Fruit fly (Drosophila melanogaster) whole organism, embryonic: ENCODE measurements around the gene Oatp74D.

ENCODE experiments used
- ATbp ChIP-seq: fragments of 200-800 bp; sonication (Bioruptor generic); optimal IDR thresholded peaks from 2 replicates; lab custom pipeline; 2017; ENCODE audit warnings: missing biosample characterization, mild to moderate bottlenecking, missing genetic modification characterization, missing genetic modification reagents
- CG10431 ChIP-seq: fragments of 200-800 bp; sonication (Bioruptor generic); optimal IDR thresholded peaks from 3 replicates; lab custom pipeline; 2018; ENCODE audit warnings: missing biosample characterization, mild to moderate bottlenecking, missing genetic modification characterization
- CG10462 ChIP-seq: fragments of 200-800 bp; sonication (Bioruptor generic); optimal IDR thresholded peaks from 2 replicates; lab custom pipeline; 2016; ENCODE audit warnings: missing biosample characterization, missing genetic modification characterization
- CG11398 ChIP-seq: fragments of 200-800 bp; sonication (Bioruptor generic); optimal IDR thresholded peaks from 2 replicates; lab custom pipeline; 2016; ENCODE audit warnings: missing biosample characterization, missing genetic modification characterization
- CG12769 ChIP-seq: fragments of 200-800 bp; sonication (Bioruptor generic); optimal IDR thresholded peaks from 2 replicates; lab custom pipeline; 2019; ENCODE audit warnings: missing biosample characterization, mild to moderate bottlenecking, missing genetic modification characterization, moderate library complexity
- CG14710 ChIP-seq: fragments of 200-800 bp; sonication (Bioruptor generic); optimal IDR thresholded peaks from 3 replicates; lab custom pipeline; 2019; ENCODE audit warnings: missing biosample characterization, mild to moderate bottlenecking, missing genetic modification characterization, moderate library complexity
- CG1603 ChIP-seq: fragments of 200-800 bp; sonication (Bioruptor generic); optimal IDR thresholded peaks from 2 replicates; lab custom pipeline; 2019; ENCODE audit warnings: missing biosample characterization, mild to moderate bottlenecking, missing genetic modification characterization, moderate library complexity
- CG1647 ChIP-seq: fragments of 200-800 bp; sonication (Bioruptor generic); optimal IDR thresholded peaks from 3 replicates; lab custom pipeline; 2016; ENCODE audit warnings: missing biosample characterization, missing genetic modification characterization
- CG16813 ChIP-seq: fragments of 200-800 bp; sonication (Bioruptor generic); IDR thresholded peaks from 3 replicates; pipeline ENCODE4 v1.3.6; 2022; ENCODE audit warnings: missing biosample characterization, missing genetic modification characterization; ENCODE audit not compliant: partially characterized antibody
- CG17359 ChIP-seq: fragments of 200-800 bp; sonication (Bioruptor generic); optimal IDR thresholded peaks from 3 replicates; lab custom pipeline; 2018; ENCODE audit warnings: missing biosample characterization, mild to moderate bottlenecking, missing genetic modification characterization, moderate library complexity
- CG18619 ChIP-seq: fragments of 200-800 bp; sonication (Bioruptor generic); optimal IDR thresholded peaks from 3 replicates; lab custom pipeline; 2017; ENCODE audit warnings: missing biosample characterization, mild to moderate bottlenecking, missing genetic modification characterization
- CG32772 ChIP-seq: fragments of 200-800 bp; sonication (Bioruptor generic); IDR thresholded peaks from 2 replicates; pipeline ENCODE4 v1.3.6; 2022; ENCODE audit warnings: missing biosample characterization, missing genetic modification characterization
- CG34224 ChIP-seq: fragments of 200-800 bp; sonication (Bioruptor generic); IDR thresholded peaks from 3 replicates; pipeline ENCODE4 v1.3.6; 2022; ENCODE audit warnings: missing biosample characterization, missing genetic modification characterization; ENCODE audit not compliant: partially characterized antibody
- CG42726 ChIP-seq: fragments of 200-800 bp; sonication (Bioruptor generic); IDR thresholded peaks from 2 replicates; pipeline ENCODE4 v1.3.6; 2022; ENCODE audit warnings: missing biosample characterization, missing genetic modification characterization; ENCODE audit not compliant: partially characterized antibody
- CG4328 ChIP-seq: fragments of 200-800 bp; sonication (Bioruptor generic); optimal IDR thresholded peaks from 3 replicates; lab custom pipeline; 2017; ENCODE audit warnings: missing biosample characterization, missing genetic modification reagents, missing genetic modification characterization
- CG5245 ChIP-seq: fragments of 200-800 bp; sonication (Bioruptor generic); optimal IDR thresholded peaks from 3 replicates; lab custom pipeline; 2016; ENCODE audit warnings: missing biosample characterization, missing genetic modification characterization
- CG7556 ChIP-seq: fragments of 200-800 bp; sonication (Bioruptor generic); optimal IDR thresholded peaks from 2 replicates; lab custom pipeline; 2017; ENCODE audit warnings: missing biosample characterization, mild to moderate bottlenecking, missing genetic modification characterization
- D19B ChIP-seq: fragments of 200-800 bp; sonication (Bioruptor generic); optimal IDR thresholded peaks from 2 replicates; lab custom pipeline; 2017; ENCODE audit warnings: missing biosample characterization, mild to moderate bottlenecking, missing genetic modification characterization
- Dek ChIP-seq: fragments of 200-800 bp; sonication (Bioruptor generic); optimal IDR thresholded peaks from 3 replicates; lab custom pipeline; 2019; ENCODE audit warnings: missing biosample characterization, mild to moderate bottlenecking, missing genetic modification characterization, moderate library complexity
- Dref ChIP-seq: fragments of 200-800 bp; sonication (Bioruptor generic); IDR thresholded peaks from 2 replicates; pipeline ENCODE4 v1.3.6; 2022; ENCODE audit warnings: missing biosample characterization, missing genetic modification characterization
- Gug ChIP-seq: fragments of 200-800 bp; sonication (Bioruptor generic); IDR thresholded peaks from 4 replicates; pipeline ENCODE4 v1.3.6; 2022; ENCODE audit warnings: missing biosample characterization, missing genetic modification characterization
- H2.0 ChIP-seq: fragments of 200-800 bp; sonication (Bioruptor generic); IDR thresholded peaks from 2 replicates; pipeline ENCODE4 v1.3.6; 2022; ENCODE audit warnings: missing biosample characterization, missing genetic modification characterization
- Hey ChIP-seq: fragments of 200-800 bp; sonication (Bioruptor generic); optimal IDR thresholded peaks from 3 replicates; lab custom pipeline; 2018; ENCODE audit warnings: missing biosample characterization, mild to moderate bottlenecking, missing genetic modification characterization
- Jarid2 ChIP-seq: fragments of 200-800 bp; sonication (Bioruptor generic); optimal IDR thresholded peaks from 3 replicates; lab custom pipeline; 2017; ENCODE audit warnings: mild to moderate bottlenecking, missing biosample characterization, missing genetic modification reagents, missing genetic modification characterization
- Meics ChIP-seq: fragments of 200-800 bp; sonication (Bioruptor generic); optimal IDR thresholded peaks from 2 replicates; lab custom pipeline; 2017; ENCODE audit warnings: missing biosample characterization, mild to moderate bottlenecking, missing genetic modification characterization
- Nf-YC ChIP-seq: fragments of 200-800 bp; optimal IDR thresholded peaks from 3 replicates; lab custom pipeline; 2019; ENCODE audit warnings: missing biosample characterization, mild to moderate bottlenecking, missing genetic modification characterization, moderate library complexity
- Opbp ChIP-seq: fragments of 200-800 bp; sonication (Bioruptor generic); IDR thresholded peaks from 3 replicates; pipeline ENCODE4 v1.3.6; 2022; ENCODE audit warnings: missing biosample characterization, missing genetic modification characterization; ENCODE audit not compliant: partially characterized antibody
- Scr ChIP-seq: fragments of 200-800 bp; sonication (Bioruptor generic); IDR thresholded peaks from 2 replicates; pipeline ENCODE4 v1.3.6; 2022; ENCODE audit warnings: missing biosample characterization, missing genetic modification characterization; ENCODE audit not compliant: partially characterized antibody
- Six4 ChIP-seq: fragments of 200-800 bp; sonication (Bioruptor generic); optimal IDR thresholded peaks from 2 replicates; lab custom pipeline; 2016; ENCODE audit warnings: missing biosample characterization, missing genetic modification characterization
- al ChIP-seq: fragments of 200-800 bp; sonication (Bioruptor generic); IDR thresholded peaks from 2 replicates; pipeline ENCODE4 v1.3.6; 2022; ENCODE audit warnings: missing biosample characterization, missing genetic modification characterization
- bigmax ChIP-seq: fragments of 200-800 bp; sonication (Bioruptor generic); optimal IDR thresholded peaks from 2 replicates; lab custom pipeline; 2018; ENCODE audit warnings: missing biosample characterization, mild to moderate bottlenecking, missing genetic modification characterization
- bsh ChIP-seq, 2 experiments: fragments of 200-800 bp; sonication (Bioruptor generic); optimal IDR thresholded peaks; 2 replicates each; lab custom pipeline; 2017 to 2018; ENCODE audit warnings: mild to moderate bottlenecking in 2 of 2, missing biosample characterization in 2 of 2, missing genetic modification characterization in 2 of 2, moderate library complexity in 1 of 2
- cato ChIP-seq: fragments of 200-800 bp; sonication (Bioruptor generic); optimal IDR thresholded peaks from 2 replicates; lab custom pipeline; 2016; ENCODE audit warnings: missing biosample characterization, missing genetic modification characterization, borderline replicate concordance
- danr ChIP-seq: fragments of 200-800 bp; sonication (Bioruptor generic); IDR thresholded peaks from 2 replicates; pipeline ENCODE4 v1.3.6; 2022; ENCODE audit warnings: missing biosample characterization, missing genetic modification characterization
- fu2 ChIP-seq: fragments of 200-800 bp; sonication (Bioruptor generic); optimal IDR thresholded peaks from 2 replicates; lab custom pipeline; 2016; ENCODE audit warnings: missing biosample characterization, missing genetic modification characterization
- gcm ChIP-seq: fragments of 200-800 bp; sonication (Bioruptor generic); optimal IDR thresholded peaks from 2 replicates; lab custom pipeline; 2019; ENCODE audit warnings: missing biosample characterization, mild to moderate bottlenecking, missing genetic modification characterization, moderate library complexity
- gro ChIP-seq: fragments of 200-800 bp; sonication (Bioruptor generic); optimal IDR thresholded peaks from 2 replicates; lab custom pipeline; 2016; ENCODE audit warnings: missing biosample characterization, missing genetic modification characterization
- kni ChIP-seq: fragments of 200-800 bp; sonication (Bioruptor generic); optimal IDR thresholded peaks from 3 replicates; lab custom pipeline; 2017; ENCODE audit warnings: mild to moderate bottlenecking, missing biosample characterization, missing genetic modification reagents, missing genetic modification characterization
- lilli ChIP-seq: fragments of 200-800 bp; sonication (Bioruptor generic); optimal IDR thresholded peaks from 3 replicates; lab custom pipeline; 2016; ENCODE audit warnings: missing biosample characterization, missing genetic modification characterization
- lola ChIP-seq, 3 experiments: fragments of >200 bp in 2 of 3; fragments of 200-800 bp in 1 of 3; sonication (Bioruptor generic) in 1 of 3; optimal IDR thresholded peaks; 2 replicates each; lab custom pipeline; 2017 to 2019; ENCODE audit warnings: missing biosample characterization in 3 of 3, missing genetic modification characterization in 3 of 3, mild to moderate bottlenecking in 1 of 3, moderate library complexity in 1 of 3
- mam ChIP-seq: fragments of 200-800 bp; sonication (Bioruptor generic); optimal IDR thresholded peaks from 3 replicates; lab custom pipeline; 2016; ENCODE audit warnings: missing biosample characterization, missing genetic modification characterization
- nerfin-1 ChIP-seq: fragments of 200-800 bp; sonication (Bioruptor generic); optimal IDR thresholded peaks from 3 replicates; lab custom pipeline; 2019; ENCODE audit warnings: missing biosample characterization, mild to moderate bottlenecking, missing genetic modification characterization, moderate library complexity
- pnt ChIP-seq: fragments of 200-800 bp; sonication (Bioruptor generic); optimal IDR thresholded peaks from 3 replicates; lab custom pipeline; 2016; ENCODE audit warnings: missing biosample characterization, missing genetic modification characterization
- pzg ChIP-seq: fragments of 200-800 bp; sonication (Bioruptor generic); optimal IDR thresholded peaks from 3 replicates; lab custom pipeline; 2018; ENCODE audit warnings: missing biosample characterization, mild to moderate bottlenecking, missing genetic modification characterization, moderate library complexity
- sens ChIP-seq: fragments of 200-800 bp; sonication (Bioruptor generic); peaks from one replicate; lab custom pipeline; 2016; ENCODE audit warnings: missing biosample characterization, missing genetic modification characterization
- tin ChIP-seq: fragments of 200-800 bp; sonication (Bioruptor generic); optimal IDR thresholded peaks from 3 replicates; lab custom pipeline; 2016; ENCODE audit warnings: missing biosample characterization, missing genetic modification characterization
- trem ChIP-seq: fragments of 200-800 bp; optimal IDR thresholded peaks from 3 replicates; lab custom pipeline; 2019; ENCODE audit warnings: missing biosample characterization, mild to moderate bottlenecking, missing genetic modification characterization, moderate library complexity
- ttk ChIP-seq: fragments of 200-800 bp; sonication (Bioruptor generic); IDR thresholded peaks from 2 replicates; pipeline ENCODE4 v2.1.2; 2022; ENCODE audit warnings: missing biosample characterization, missing genetic modification characterization
- tx ChIP-seq: fragments of 200-800 bp; sonication (Bioruptor generic); optimal IDR thresholded peaks from 2 replicates; lab custom pipeline; 2016; ENCODE audit warnings: missing biosample characterization, missing genetic modification characterization

The Oatp74D gene

DNA sequence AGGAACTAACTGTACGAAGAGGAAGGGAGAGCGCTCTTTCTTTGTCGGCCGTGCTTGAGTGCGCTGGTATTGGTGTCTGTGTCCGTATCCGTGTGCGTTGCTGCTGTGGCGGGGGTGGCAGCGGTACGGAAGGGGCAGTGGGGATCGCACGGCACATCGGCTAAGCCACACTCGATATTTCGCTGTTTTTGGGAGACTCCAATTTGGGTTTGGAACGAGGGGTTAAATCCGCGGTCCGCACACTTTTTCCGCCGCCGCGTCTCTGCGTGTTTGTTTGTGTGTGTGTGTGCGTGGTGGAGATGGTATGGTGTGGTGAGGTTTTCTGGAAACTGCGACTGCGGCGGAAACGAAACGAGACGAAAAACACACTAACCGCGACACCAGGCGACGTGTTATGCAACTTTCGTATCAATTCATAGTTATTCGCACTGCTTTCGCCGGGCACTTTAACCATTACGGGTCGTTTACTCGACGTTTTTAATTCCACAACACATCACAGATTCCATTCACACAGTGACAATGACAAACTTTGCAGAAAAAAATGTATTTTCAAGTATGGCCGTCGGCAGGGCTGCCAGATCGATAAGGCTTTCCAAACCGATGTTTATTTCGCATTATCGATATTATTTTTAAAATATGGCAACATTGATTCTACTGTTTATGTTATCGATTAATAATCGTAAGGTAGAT lies 70.4 kb downstream of the Oatp74D start, which contains the start of gene CycT (continued):
- TF ChIP-seq CG16813 = peak; percentile 92
- TF ChIP-seq fu2 (GFP tag; lab: Kevin White, UChicago) = peak; percentile 3
- TF ChIP-seq cato (GFP tag; lab: Kevin White, UChicago) = no peak
- TF ChIP-seq CG4328 (GFP tag; lab: Kevin White, UChicago) = peak; percentile 55
- TF ChIP-seq CG1603 (tag; lab: Kevin White, UChicago) = peak; percentile 78
- TF ChIP-seq CG32772 (GFP tag; lab: Robert Waterston, UW) = peak; percentile 37; the same call in 1 of the 2 replicates
- peak; percentile 20 for TF ChIP-seq CG18619 (GFP tag; lab: Kevin White, UChicago)
- peak; percentile 84 for TF ChIP-seq pzg
- no peak for TF ChIP-seq CG5245 (GFP tag; lab: Kevin White, UChicago)
- peak; percentile 8 to 39 for TF ChIP-seq bsh (GFP tag; optimal IDR thresholded peaks at IDR 0.05; lab: Kevin White, UChicago)
- no peak for TF ChIP-seq H2.0 (GFP tag; lab: Robert Waterston, UW)
- no peak for TF ChIP-seq pnt (GFP tag; lab: Kevin White, UChicago)
- no peak for TF ChIP-seq danr (GFP tag; lab: Robert Waterston, UW)
- TF ChIP-seq CG14710 = peak; percentile 70
- TF ChIP-seq ttk (GFP tag; lab: Robert Waterston, UW) = no peak
- peak; percentile 16 for TF ChIP-seq CG12769
- TF ChIP-seq CG7556 (GFP tag; lab: Kevin White, UChicago) = peak; percentile 46
- no peak for TF ChIP-seq CG1647 (GFP tag; lab: Kevin White, UChicago)
- TF ChIP-seq CG34224 (GFP tag; lab: Robert Waterston, UW) = peak; percentile 80
- TF ChIP-seq gcm = peak; percentile 20
- TF ChIP-seq tin (GFP tag; lab: Kevin White, UChicago) = no peak
- TF ChIP-seq Dek (tag; lab: Kevin White, UChicago) = peak; percentile 6
- TF ChIP-seq mam (GFP tag; lab: Kevin White, UChicago) = no peak
- TF ChIP-seq tx (GFP tag; lab: Kevin White, UChicago) = no peak
- peak; percentile 59 for TF ChIP-seq Nf-YC (tag; lab: Kevin White, UChicago)
- no peak for TF ChIP-seq D19B (GFP tag; lab: Kevin White, UChicago)
- TF ChIP-seq al (GFP tag; lab: Robert Waterston, UW) = no peak
- peak; percentile 32 for TF ChIP-seq gro (GFP tag; lab: Kevin White, UChicago)
- TF ChIP-seq lola (GFP tag; optimal IDR thresholded peaks at IDR 0.05; lab: Kevin White, UChicago) = peak in 1 of 3 experiments; percentile 23
- TF ChIP-seq sens (GFP tag; lab: Kevin White, UChicago) = peak; percentile 85
- TF ChIP-seq trem (tag; lab: Kevin White, UChicago) = peak; percentile 73
- no peak for TF ChIP-seq Six4 (GFP tag; lab: Kevin White, UChicago)
- peak; percentile 89; the same call in 1 of the 2 replicates for TF ChIP-seq CG42726 (GFP tag; lab: Robert Waterston, UW)
- TF ChIP-seq CG10462 (GFP tag; lab: Kevin White, UChicago) = no peak
- peak; percentile 89 for TF ChIP-seq Dref (GFP tag; lab: Robert Waterston, UW)
- TF ChIP-seq nerfin-1 = peak; percentile 68
- no peak for TF ChIP-seq ATbp (GFP tag; lab: Kevin White, UChicago)
- no peak for TF ChIP-seq lilli (GFP tag; lab: Kevin White, UChicago)
- TF ChIP-seq CG17359 (tag; lab: Kevin White, UChicago) = peak; percentile 15
- no peak for TF ChIP-seq bigmax (GFP tag; lab: Kevin White, UChicago)
- TF ChIP-seq CG10431 (GFP tag; lab: Kevin White, UChicago) = no peak
- peak; percentile 88 for TF ChIP-seq Scr (GFP tag; lab: Robert Waterston, UW)
- TF ChIP-seq Gug (GFP tag; lab: Robert Waterston, UW) = no peak
- TF ChIP-seq Opbp (GFP tag; lab: Robert Waterston, UW) = peak; percentile 92
- peak; percentile 22 for TF ChIP-seq CG11398
- TF ChIP-seq Jarid2 (GFP tag; lab: Kevin White, UChicago) = no peak
- peak; percentile 71 for TF ChIP-seq kni
- TF ChIP-seq Meics (GFP tag; lab: Kevin White, UChicago) = peak; percentile 63
- TF ChIP-seq Hey = no peak
